Fruit fly (Drosophila melanogaster): ENCODE measurements around the gene CG9609.
A peak's percentile ranks its signal among the peaks of the same experiment; 100 is the strongest.

CG9609 gene

dm6 chrX:16811213-16811749, 24.5 kb upstream of the CG9609 start, which contains the start of gene CG4829 (continued):
- peak; percentile 86 for TF ChIP-seq Atf6 (GFP tag; IDR thresholded peaks at IDR 0.05)
- TF ChIP-seq pum (GFP tag; optimal IDR thresholded peaks at IDR 0.05) = peak; percentile 83
- TF ChIP-seq CG5245 (GFP tag; optimal IDR thresholded peaks at IDR 0.05) = peak; percentile 86
- TF ChIP-seq CG3838 (GFP tag; optimal IDR thresholded peaks at IDR 0.05) = peak; percentile 45
- peak; percentile 77 for TF ChIP-seq ewg (GFP tag; optimal IDR thresholded peaks at IDR 0.05)
- TF ChIP-seq CG8290 (GFP tag; optimal IDR thresholded peaks at IDR 0.05) = peak; percentile 11
- peak in 1 of 2 experiments; percentile 97 for TF ChIP-seq CG8290 (tag; optimal IDR thresholded peaks at IDR 0.05)
- TF ChIP-seq CG15011 (GFP tag; optimal IDR thresholded peaks at IDR 0.05) = peak; percentile 76
- no peak for TF ChIP-seq ato (GFP tag; IDR thresholded peaks at IDR 0.05; ENCODE audit: partially characterized antibody)
- TF ChIP-seq CG14860 (GFP tag; IDR thresholded peaks at IDR 0.05; ENCODE audit: partially characterized antibody) = no peak
- no peak for TF ChIP-seq dan (GFP tag; IDR thresholded peaks at IDR 0.05)
- TF ChIP-seq CG6272 (GFP tag; IDR thresholded peaks at IDR 0.05) = peak; percentile 74
- TF ChIP-seq Nf-YA (GFP tag; IDR thresholded peaks at IDR 0.05) = peak; percentile 72
- peak; percentile 79 for TF ChIP-seq Max (GFP tag; optimal IDR thresholded peaks at IDR 0.05)
- peak; percentile 53 for TF ChIP-seq CG10462 (GFP tag; optimal IDR thresholded peaks at IDR 0.05)
- TF ChIP-seq dpn (GFP tag; optimal IDR thresholded peaks at IDR 0.05) = peak; percentile 88 to 91
- peak; percentile 89 for TF ChIP-seq Ada2b (GFP tag; IDR thresholded peaks at IDR 0.05)
- TF ChIP-seq Mes4 (GFP tag; optimal IDR thresholded peaks at IDR 0.05) = peak; percentile 84
- no peak for TF ChIP-seq CG8478 (optimal IDR thresholded peaks at IDR 0.05)
- TF ChIP-seq ap (GFP tag; IDR thresholded peaks at IDR 0.05) = peak; percentile 83
- peak; percentile 97 for TF ChIP-seq sens (GFP tag)
- peak; percentile 75 for TF ChIP-seq CG3407 (GFP tag; optimal IDR thresholded peaks at IDR 0.05)
- peak; percentile 76 for TF ChIP-seq CG6854 (GFP tag; optimal IDR thresholded peaks at IDR 0.05)
- peak; percentile 82 for TF ChIP-seq ems (GFP tag; optimal IDR thresholded peaks at IDR 0.05)
- TF ChIP-seq CG12071 (GFP tag; optimal IDR thresholded peaks at IDR 0.05) = peak; percentile 95
- no peak for TF ChIP-seq TFAM (GFP tag; optimal IDR thresholded peaks at IDR 0.05)
- TF ChIP-seq CG1792 (GFP tag; optimal IDR thresholded peaks at IDR 0.05) = peak; percentile 76
- peak; percentile 79 for TF ChIP-seq CG8388 (GFP tag; optimal IDR thresholded peaks at IDR 0.05)
- peak; percentile 19 for TF ChIP-seq HmgD (GFP tag; optimal IDR thresholded peaks at IDR 0.05)
- peak; percentile 82 for TF ChIP-seq CG3281 (GFP tag; optimal IDR thresholded peaks at IDR 0.05)
- peak; percentile 75 for TF ChIP-seq CG17568 (GFP tag; optimal IDR thresholded peaks at IDR 0.05)
- TF ChIP-seq tx (GFP tag; optimal IDR thresholded peaks at IDR 0.05) = peak; percentile 77
- TF ChIP-seq fd64A (GFP tag; optimal IDR thresholded peaks at IDR 0.05) = peak; percentile 82
- no peak for TF ChIP-seq gfzf (GFP tag; optimal IDR thresholded peaks at IDR 0.05)
- TF ChIP-seq CG9609 (GFP tag; optimal IDR thresholded peaks at IDR 0.05) = peak; percentile 81
- TF ChIP-seq gt (GFP tag; IDR thresholded peaks at IDR 0.05) = no peak; the same call in 1 of the 2 replicates
- peak; percentile 93 for TF ChIP-seq CG31441 (GFP tag; IDR thresholded peaks at IDR 0.05)
- no peak for TF ChIP-seq zf30C (GFP tag; optimal IDR thresholded peaks at IDR 0.05)
- TF ChIP-seq CG4282 (GFP tag; optimal IDR thresholded peaks at IDR 0.05) = peak; percentile 71
- TF ChIP-seq vvl (GFP tag; IDR thresholded peaks at IDR 0.05) = peak; percentile 94
- peak; percentile 86 for TF ChIP-seq CG1647 (GFP tag; optimal IDR thresholded peaks at IDR 0.05)
- peak; percentile 15; the same call in 1 of the 2 replicates for TF ChIP-seq CG10321 (GFP tag; IDR thresholded peaks at IDR 0.05)
- peak; percentile 79 for TF ChIP-seq BtbVII (GFP tag; optimal IDR thresholded peaks at IDR 0.05)
- TF ChIP-seq CG31365 (tag; optimal IDR thresholded peaks at IDR 0.05) = peak; percentile 82
- peak; percentile 88 for TF ChIP-seq HmgZ (tag; optimal IDR thresholded peaks at IDR 0.05)
- TF ChIP-seq Trl (optimal IDR thresholded peaks at IDR 0.05) = no peak
- peak; percentile 87 for TF ChIP-seq Trl (GFP tag; optimal IDR thresholded peaks at IDR 0.05)
- peak; percentile 66 for TF ChIP-seq Spps (tag; optimal IDR thresholded peaks at IDR 0.05)
- peak; percentile 85 for TF ChIP-seq scrt (GFP tag; optimal IDR thresholded peaks at IDR 0.05)
- TF ChIP-seq CG34224 (GFP tag; IDR thresholded peaks at IDR 0.05; ENCODE audit: partially characterized antibody) = no peak
- peak; percentile 69 for TF ChIP-seq Abd-B (GFP tag; optimal IDR thresholded peaks at IDR 0.05)
- peak; percentile 84 for TF ChIP-seq CG32532 (GFP tag; IDR thresholded peaks at IDR 0.05)
- TF ChIP-seq CTCF (GFP tag; optimal IDR thresholded peaks at IDR 0.05) = peak; percentile 51
